Fruit fly (Drosophila melanogaster) S2 (cell line): ENCODE results near the gene LManVI.

Experiments used
- CG8478 ChIP-seq: fragments of >200 bp; optimal IDR thresholded peaks from 2 replicates; lab custom pipeline; 2018
- CTCF ChIP-seq, 2 experiments: fragments of >200 bp; optimal IDR thresholded peaks; 2 replicates each; lab custom pipeline; 2018

dm6 chr2L:8825222-8825869 lies 44.3 kb upstream of the LManVI start, which contains the start of gene SoxN:
- no peak for TF ChIP-seq CG8478
- peak in 1 of 2 experiments; percentile 32 for TF ChIP-seq CTCF (optimal IDR thresholded peaks at IDR 0.05; lab: Kevin White, UChicago)
